Fruit fly (Drosophila melanogaster) whole organism, embryonic: Measurements from ENCODE around the gene SIDL.
A peak's percentile ranks its signal among the peaks of the same experiment; 100 is the strongest.

Experiments
- Blimp-1 ChIP-seq: fragments of 200-800 bp; sonication (Bioruptor generic); optimal IDR thresholded peaks from 3 replicates; lab custom pipeline; 2018; ENCODE audit warnings: missing biosample characterization, missing genetic modification characterization, mild to moderate bottlenecking, moderate library complexity, missing genetic modification reagents
- CG10565 ChIP-seq: fragments of 200-800 bp; sonication (Bioruptor generic); optimal IDR thresholded peaks from 3 replicates; lab custom pipeline; 2016; ENCODE audit warnings: missing biosample characterization, mild to moderate bottlenecking, missing genetic modification characterization
- CG11398 ChIP-seq: fragments of 200-800 bp; sonication (Bioruptor generic); optimal IDR thresholded peaks from 2 replicates; lab custom pipeline; 2016; ENCODE audit warnings: missing biosample characterization, missing genetic modification characterization
- CG13894 ChIP-seq: fragments of 200-800 bp; sonication (Bioruptor generic); optimal IDR thresholded peaks from 3 replicates; lab custom pipeline; 2018; ENCODE audit warnings: missing biosample characterization, mild to moderate bottlenecking, missing genetic modification characterization, moderate library complexity
- CG14965 ChIP-seq: fragments of 200-800 bp; sonication (Bioruptor generic); optimal IDR thresholded peaks from 2 replicates; lab custom pipeline; 2016; ENCODE audit warnings: missing biosample characterization, missing genetic modification characterization, borderline replicate concordance
- CG1603 ChIP-seq: fragments of 200-800 bp; sonication (Bioruptor generic); optimal IDR thresholded peaks from 2 replicates; lab custom pipeline; 2019; ENCODE audit warnings: missing biosample characterization, mild to moderate bottlenecking, missing genetic modification characterization, moderate library complexity
- CG17385 ChIP-seq: fragments of 200-800 bp; sonication (Bioruptor generic); optimal IDR thresholded peaks from 3 replicates; lab custom pipeline; 2018; ENCODE audit warnings: missing biosample characterization, mild to moderate bottlenecking, missing genetic modification characterization
- CG17829 ChIP-seq: fragments of 200-800 bp; optimal IDR thresholded peaks from 2 replicates; lab custom pipeline; 2019; ENCODE audit warnings: missing biosample characterization, mild to moderate bottlenecking, missing genetic modification characterization, moderate library complexity
- CG2199 ChIP-seq: fragments of 200-800 bp; sonication (Bioruptor generic); IDR thresholded peaks from 3 replicates; pipeline ENCODE4 v1.3.6; 2022; ENCODE audit warnings: missing biosample characterization, missing genetic modification characterization
- CG2712 ChIP-seq: fragments of 200-800 bp; optimal IDR thresholded peaks from 3 replicates; lab custom pipeline; 2019; ENCODE audit warnings: missing biosample characterization, mild to moderate bottlenecking, missing genetic modification characterization, moderate library complexity
- CG30403 ChIP-seq: fragments of 200-800 bp; sonication (Bioruptor generic); optimal IDR thresholded peaks from 3 replicates; lab custom pipeline; 2016; ENCODE audit warnings: missing biosample characterization, missing genetic modification characterization
- CG31441 ChIP-seq: fragments of 200-800 bp; sonication (Bioruptor generic); IDR thresholded peaks from 2 replicates; pipeline ENCODE4 v1.3.6; 2022; ENCODE audit warnings: missing biosample characterization, missing genetic modification characterization
- CG7839 ChIP-seq: fragments of 200-800 bp; sonication (Bioruptor generic); optimal IDR thresholded peaks from 3 replicates; lab custom pipeline; 2018; ENCODE audit warnings: missing biosample characterization, mild to moderate bottlenecking, missing genetic modification characterization, moderate library complexity
- CG7963 ChIP-seq: fragments of 200-800 bp; sonication (Bioruptor generic); IDR thresholded peaks from 3 replicates; pipeline ENCODE4 v1.3.6; 2022; ENCODE audit warnings: missing biosample characterization, missing genetic modification characterization; ENCODE audit not compliant: partially characterized antibody
- CG8388 ChIP-seq: fragments of 200-800 bp; sonication (Bioruptor generic); optimal IDR thresholded peaks from 2 replicates; lab custom pipeline; 2019; ENCODE audit warnings: missing biosample characterization, mild to moderate bottlenecking, missing genetic modification characterization, moderate library complexity
- CG9727 ChIP-seq: fragments of 200-800 bp; sonication (Bioruptor generic); optimal IDR thresholded peaks from 3 replicates; lab custom pipeline; 2017; ENCODE audit warnings: missing biosample characterization, mild to moderate bottlenecking, missing genetic modification characterization
- Camta ChIP-seq: fragments of 200-800 bp; sonication (Bioruptor generic); optimal IDR thresholded peaks from 2 replicates; lab custom pipeline; 2016; ENCODE audit warnings: missing biosample characterization, missing genetic modification characterization
- Doc2 ChIP-seq: fragments of 200-800 bp; sonication (Bioruptor generic); IDR thresholded peaks from 2 replicates; pipeline ENCODE4 v1.3.6; 2022; ENCODE audit warnings: missing biosample characterization, missing genetic modification characterization
- ERR ChIP-seq: fragments of 200-800 bp; sonication (Bioruptor generic); optimal IDR thresholded peaks from 2 replicates; lab custom pipeline; 2016; ENCODE audit warnings: missing biosample characterization, missing genetic modification characterization
- Fer2 ChIP-seq: fragments of 200-800 bp; sonication (Bioruptor generic); optimal IDR thresholded peaks from 2 replicates; lab custom pipeline; 2018; ENCODE audit warnings: missing biosample characterization, mild to moderate bottlenecking, missing genetic modification characterization, moderate library complexity
- HLHmδ ChIP-seq: fragments of 200-800 bp; sonication (Bioruptor generic); optimal IDR thresholded peaks from 2 replicates; lab custom pipeline; 2018; ENCODE audit warnings: missing biosample characterization, mild to moderate bottlenecking, missing genetic modification characterization, moderate library complexity
- HmgZ ChIP-seq: fragments of 200-800 bp; sonication (Bioruptor generic); optimal IDR thresholded peaks from 2 replicates; lab custom pipeline; 2018; ENCODE audit warnings: missing biosample characterization, mild to moderate bottlenecking, missing genetic modification characterization
- Hr51 ChIP-seq, 2 experiments: fragments of 200-800 bp; sonication (Bioruptor generic); optimal IDR thresholded peaks; 2 replicates in 1 of 2; 3 replicates in 1 of 2; lab custom pipeline; 2016 to 2018; ENCODE audit warnings: missing biosample characterization in 2 of 2, missing genetic modification characterization in 2 of 2, mild to moderate bottlenecking in 1 of 2, moderate library complexity in 1 of 2
- MBD-R2 ChIP-seq: fragments of 200-800 bp; sonication (Bioruptor generic); IDR thresholded peaks from 2 replicates; pipeline ENCODE4 v1.3.6; 2022; ENCODE audit warnings: missing biosample characterization, missing genetic modification characterization
- Med ChIP-seq: fragments of 200-800 bp; sonication (Bioruptor generic); peaks from one replicate; lab custom pipeline; 2016; ENCODE audit warnings: missing biosample characterization, missing genetic modification characterization, mild to moderate bottlenecking, inconsistent platforms, moderate library complexity
- Mrtf ChIP-seq: fragments of 200-800 bp; sonication (Bioruptor generic); IDR thresholded peaks from 3 replicates; pipeline ENCODE4 v1.3.6; 2022; ENCODE audit warnings: missing biosample characterization, missing genetic modification characterization
- Myb ChIP-seq: fragments of 200-800 bp; sonication (Bioruptor generic); optimal IDR thresholded peaks from 2 replicates; lab custom pipeline; 2016; ENCODE audit warnings: missing biosample characterization, missing genetic modification characterization
- PHDP ChIP-seq: fragments of 200-800 bp; sonication (Bioruptor generic); optimal IDR thresholded peaks from 3 replicates; lab custom pipeline; 2018; ENCODE audit warnings: missing biosample characterization, mild to moderate bottlenecking, missing genetic modification characterization, moderate library complexity
- Pdp1 ChIP-seq, 2 experiments: fragments of 200-800 bp; sonication (Bioruptor generic); optimal IDR thresholded peaks; 3 replicates each; lab custom pipeline; 2016; ENCODE audit warnings: missing biosample characterization in 2 of 2, missing genetic modification characterization in 2 of 2, mild to moderate bottlenecking in 1 of 2, moderate library complexity in 1 of 2
- Taf1 ChIP-seq: fragments of 200-800 bp; sonication (Bioruptor generic); IDR thresholded peaks from 2 replicates; pipeline ENCODE4 v1.3.6; 2022; ENCODE audit warnings: missing biosample characterization, missing genetic modification characterization
- chinmo ChIP-seq: fragments of 200-800 bp; sonication (Bioruptor generic); IDR thresholded peaks from 4 replicates; pipeline ENCODE4 v1.3.6; 2022; ENCODE audit warnings: missing biosample characterization, missing genetic modification characterization; ENCODE audit not compliant: partially characterized antibody
- dysf ChIP-seq: fragments of 200-800 bp; sonication (Bioruptor generic); IDR thresholded peaks from 3 replicates; pipeline ENCODE4 v1.3.6; 2022; ENCODE audit warnings: missing biosample characterization, missing genetic modification characterization
- gro ChIP-seq: fragments of 200-800 bp; sonication (Bioruptor generic); optimal IDR thresholded peaks from 2 replicates; lab custom pipeline; 2016; ENCODE audit warnings: missing biosample characterization, missing genetic modification characterization
- ind ChIP-seq: fragments of 200-800 bp; sonication (Bioruptor generic); optimal IDR thresholded peaks from 3 replicates; lab custom pipeline; 2016; ENCODE audit warnings: missing biosample characterization, missing genetic modification characterization
- knrl ChIP-seq: fragments of 200-800 bp; sonication (Bioruptor generic); IDR thresholded peaks from 3 replicates; pipeline ENCODE4 v1.3.6; 2022; ENCODE audit warnings: missing biosample characterization, missing genetic modification characterization; ENCODE audit not compliant: partially characterized antibody
- lab ChIP-seq: fragments of 200-800 bp; sonication (Bioruptor generic); optimal IDR thresholded peaks from 3 replicates; lab custom pipeline; 2017; ENCODE audit warnings: missing biosample characterization, missing genetic modification characterization, mild to moderate bottlenecking, moderate library complexity, missing genetic modification reagents
- pb ChIP-seq: fragments of 200-800 bp; sonication (Bioruptor generic); optimal IDR thresholded peaks from 3 replicates; lab custom pipeline; 2016; ENCODE audit warnings: missing biosample characterization, missing genetic modification characterization
- sd ChIP-seq: fragments of 200-800 bp; sonication (Bioruptor generic); optimal IDR thresholded peaks from 3 replicates; lab custom pipeline; 2018; ENCODE audit warnings: missing biosample characterization, mild to moderate bottlenecking, missing genetic modification characterization, moderate library complexity
- sens ChIP-seq: fragments of 200-800 bp; sonication (Bioruptor generic); peaks from one replicate; lab custom pipeline; 2016; ENCODE audit warnings: missing biosample characterization, missing genetic modification characterization
- seq ChIP-seq: fragments of 200-800 bp; sonication (Bioruptor generic); IDR thresholded peaks from 2 replicates; pipeline ENCODE4 v1.3.6; 2022; ENCODE audit warnings: missing biosample characterization, missing genetic modification characterization
- sqz ChIP-seq: fragments of 200-800 bp; sonication (Bioruptor generic); optimal IDR thresholded peaks from 3 replicates; lab custom pipeline; 2018; ENCODE audit warnings: missing biosample characterization, mild to moderate bottlenecking, missing genetic modification characterization
- tap ChIP-seq: fragments of 200-800 bp; optimal IDR thresholded peaks from 3 replicates; lab custom pipeline; 2019; ENCODE audit warnings: missing biosample characterization, mild to moderate bottlenecking, missing genetic modification characterization, moderate library complexity
- vvl ChIP-seq: fragments of 200-800 bp; sonication (Bioruptor generic); IDR thresholded peaks from 2 replicates; pipeline ENCODE4 v1.3.6; 2022; ENCODE audit warnings: missing biosample characterization, missing genetic modification characterization
- wdn ChIP-seq: fragments of 200-800 bp; sonication (Bioruptor generic); IDR thresholded peaks from 2 replicates; pipeline ENCODE4 v1.3.6; 2022; ENCODE audit warnings: missing biosample characterization, missing genetic modification characterization
- wek ChIP-seq: fragments of 200-800 bp; sonication (Bioruptor generic); optimal IDR thresholded peaks from 3 replicates; lab custom pipeline; 2018; ENCODE audit warnings: missing biosample characterization, mild to moderate bottlenecking, missing genetic modification characterization, moderate library complexity
- yki ChIP-seq: fragments of >200 bp; optimal IDR thresholded peaks from 3 replicates; lab custom pipeline; 2018

SIDL gene

dm6 chr3R:15206273-15206672 lies 12.4 kb downstream of the SIDL start, which contains the start of gene Spn88Ea (continued):
- TF ChIP-seq CG17385 (GFP tag; lab: Kevin White, UChicago) (no peak), ind (GFP tag; lab: Kevin White, UChicago) (no peak), yki (no peak), tap (tag; lab: Kevin White, UChicago) (no peak), Hr51 (GFP tag; optimal IDR thresholded peaks at IDR 0.05; lab: Kevin White, UChicago) (no peak)
- TF ChIP-seq, all 482 proteins: peak for 47

- TF ChIP-seq chinmo, result 0 out of 4 replicates have a peak, but pooled peaks have one; percentile 35
- TF ChIP-seq sens, result peak; percentile 40
- no peak for TF ChIP-seq PHDP (tag; lab: Kevin White, UChicago)
- 0 out of 3 replicates have a peak, but pooled peaks have one; percentile 19 for TF ChIP-seq CG7963 (GFP tag; lab: Robert Waterston, UW)
- peak; percentile 20 for TF ChIP-seq CG13894 (tag; lab: Kevin White, UChicago)
- no peak for TF ChIP-seq wek (GFP tag; lab: Kevin White, UChicago)
- peak in 1 of 2 experiments; percentile 48 for TF ChIP-seq Pdp1 (GFP tag; optimal IDR thresholded peaks at IDR 0.05; lab: Kevin White, UChicago)
- TF ChIP-seq sqz, result peak; percentile 61
- 0 out of 3 replicates have a peak, but pooled peaks have one; percentile 35 for TF ChIP-seq CG2199 (GFP tag; lab: Robert Waterston, UW)
- peak; percentile 61; the same call in 1 of the 2 replicates for TF ChIP-seq vvl
- TF ChIP-seq CG17829, result no peak
Observed at dm6 chr3R:15205223-15205622, 13.5 kb downstream of the SIDL start.

dm6 chr3R:15198052-15198793 lies 20.5 kb downstream of the SIDL start:
- TF ChIP-seq CG30403 (GFP tag; lab: Kevin White, UChicago), result no peak
- no peak for TF ChIP-seq CG14965 (GFP tag; lab: Kevin White, UChicago)
- TF ChIP-seq Doc2 (GFP tag; lab: Robert Waterston, UW), result no peak
- TF ChIP-seq CG31441, result no peak
- TF ChIP-seq sqz, result no peak
- TF ChIP-seq Camta (GFP tag; lab: Kevin White, UChicago), result no peak
- no peak for TF ChIP-seq Fer2 (tag; lab: Kevin White, UChicago)
- TF ChIP-seq Mrtf (GFP tag; lab: Robert Waterston, UW), result no peak
- TF ChIP-seq MBD-R2 (GFP tag; lab: Robert Waterston, UW), result 0 out of 2 replicates have a peak, but pooled peaks have one; percentile 8
- TF ChIP-seq CG8388 (GFP tag; lab: Kevin White, UChicago), result no peak
- TF ChIP-seq knrl, result no peak
- TF ChIP-seq wdn (GFP tag; lab: Robert Waterston, UW), result no peak
- TF ChIP-seq CG1603 (tag; lab: Kevin White, UChicago), result no peak
- no peak for TF ChIP-seq ERR (GFP tag; lab: Kevin White, UChicago)
- peak in 1 of 2 experiments; percentile 42 for TF ChIP-seq Pdp1 (GFP tag; optimal IDR thresholded peaks at IDR 0.05; lab: Kevin White, UChicago)
- no peak for TF ChIP-seq CG2712 (tag; lab: Kevin White, UChicago)
- no peak for TF ChIP-seq dysf
- TF ChIP-seq lab (GFP tag; lab: Kevin White, UChicago), result peak; percentile 40
- TF ChIP-seq sd (tag; lab: Kevin White, UChicago), result peak; percentile 36
- TF ChIP-seq gro (GFP tag; lab: Kevin White, UChicago), result peak; percentile 26
- no peak for TF ChIP-seq CG10565
- peak; percentile 19 for TF ChIP-seq HmgZ (tag; lab: Kevin White, UChicago)
- no peak for TF ChIP-seq Blimp-1 (GFP tag; lab: Kevin White, UChicago)
- no peak for TF ChIP-seq Taf1 (GFP tag; lab: Robert Waterston, UW)
- no peak for TF ChIP-seq pb (GFP tag; lab: Kevin White, UChicago)
- no peak for TF ChIP-seq seq (GFP tag; lab: Robert Waterston, UW)
- no peak for TF ChIP-seq HLHmδ (GFP tag; lab: Kevin White, UChicago)
- TF ChIP-seq Med (GFP tag; lab: Kevin White, UChicago), result peak; percentile 16
- TF ChIP-seq CG7839 (tag; lab: Kevin White, UChicago), result no peak
- no peak for TF ChIP-seq CG11398
- no peak for TF ChIP-seq Myb (GFP tag; lab: Kevin White, UChicago)
- TF ChIP-seq CG9727, result no peak
